Worm (Caenorhabditis elegans) whole organism, L4 larva: ENCODE data around the gene adm-4.

Source experiments
- F26F4.8 ChIP-seq: fragments of 200-800 bp; sonication (Bioruptor generic); conservative IDR thresholded peaks from 2 replicates; pipeline ENCODE4 v1.3.6; 2022; ENCODE audit warnings: missing genetic modification characterization, missing compliant biosample characterization
- F37D6.2 ChIP-seq: sonication (generic microtip); optimal IDR thresholded peaks from 2 replicates; lab custom pipeline; 2016; ENCODE audit warnings: mild to moderate bottlenecking, missing genetic modification characterization, missing compliant biosample characterization
- F49E8.2 ChIP-seq: sonication (generic microtip); optimal IDR thresholded peaks from 2 replicates; lab custom pipeline; 2016; ENCODE audit warnings: missing compliant biosample characterization, mild to moderate bottlenecking, missing genetic modification characterization, borderline replicate concordance
- R02D3.7 ChIP-seq: fragments of 150-350 bp; sonication (generic microtip); optimal IDR thresholded peaks from 3 replicates; lab custom pipeline; 2014; ENCODE audit warnings: missing biosample characterization, missing genetic modification characterization
- T26A8.4 ChIP-seq: fragments of 200-800 bp; sonication (Bioruptor generic); IDR thresholded peaks from 2 replicates; pipeline ENCODE4 v1.3.6; 2022; ENCODE audit warnings: missing genetic modification characterization, missing compliant biosample characterization
- ZK337.2 ChIP-seq: fragments of 200-800 bp; sonication (Bioruptor generic); IDR thresholded peaks from 2 replicates; pipeline ENCODE4 v1.3.6; 2022; ENCODE audit warnings: missing genetic modification reagents, missing genetic modification characterization, missing compliant biosample characterization
- ceh-32 ChIP-seq: sonication (generic microtip); optimal IDR thresholded peaks from 2 replicates; lab custom pipeline; 2016; ENCODE audit warnings: mild to moderate bottlenecking, missing genetic modification characterization, missing compliant biosample characterization; ENCODE audit not compliant: poor library complexity
- ceh-44 ChIP-seq: fragments of 200-800 bp; sonication (Bioruptor generic); IDR thresholded peaks from 2 replicates; pipeline ENCODE4 v1.3.6; 2022; ENCODE audit warnings: missing genetic modification reagents, missing genetic modification characterization, missing compliant biosample characterization
- ces-1 ChIP-seq: fragments of 150-350 bp; sonication (generic microtip); optimal IDR thresholded peaks from 4 replicates; lab custom pipeline; 2014; ENCODE audit warnings: missing biosample characterization, missing genetic modification reagents, missing genetic modification characterization
- cey-2 ChIP-seq: sonication (generic microtip); optimal IDR thresholded peaks from 3 replicates; lab custom pipeline; 2017; ENCODE audit warnings: missing genetic modification characterization, mild to moderate bottlenecking, missing compliant biosample characterization, antibody characterized with exemption, borderline replicate concordance; ENCODE audit not compliant: insufficient read depth
- daf-8 ChIP-seq: fragments of 200-800 bp; sonication (Bioruptor generic); IDR thresholded peaks from 2 replicates; pipeline ENCODE4 v1.3.6; 2022; ENCODE audit warnings: missing genetic modification characterization, missing compliant biosample characterization
- dmd-6 ChIP-seq: fragments of 200-800 bp; sonication (Bioruptor generic); IDR thresholded peaks from 2 replicates; pipeline ENCODE4 v1.3.6; 2022; ENCODE audit warnings: missing genetic modification reagents, missing genetic modification characterization, missing compliant biosample characterization
- dmd-8 ChIP-seq: fragments of 200-800 bp; sonication (Bioruptor generic); IDR thresholded peaks from 2 replicates; pipeline ENCODE4 v1.3.6; 2022; ENCODE audit warnings: missing genetic modification characterization, missing compliant biosample characterization
- dpl-1 ChIP-seq: fragments of 150-350 bp; optimal IDR thresholded peaks from 2 replicates; lab custom pipeline; 2014; ENCODE audit warnings: missing biosample characterization, missing genetic modification reagents, missing genetic modification characterization
- dve-1 ChIP-seq: sonication (generic microtip); optimal IDR thresholded peaks from 2 replicates; lab custom pipeline; 2017; ENCODE audit warnings: antibody characterized with exemption, mild to moderate bottlenecking, missing genetic modification characterization, missing compliant biosample characterization; ENCODE audit not compliant: insufficient read depth
- egl-27 ChIP-seq: sonication (generic microtip); optimal IDR thresholded peaks from 3 replicates; lab custom pipeline; 2017; ENCODE audit warnings: missing biosample characterization, missing genetic modification reagents, missing genetic modification characterization
- egl-43 ChIP-seq: fragments of 200-800 bp; sonication (Bioruptor generic); IDR thresholded peaks from 2 replicates; pipeline ENCODE4 v1.3.6; 2022; ENCODE audit warnings: missing genetic modification reagents, missing genetic modification characterization, missing compliant biosample characterization
- fkh-10 ChIP-seq: fragments of 150-350 bp; optimal IDR thresholded peaks from 2 replicates; lab custom pipeline; 2014; ENCODE audit warnings: missing biosample characterization, missing genetic modification reagents, missing genetic modification characterization
- fos-1 ChIP-seq: fragments of 150-350 bp; optimal IDR thresholded peaks from 2 replicates; lab custom pipeline; 2014; ENCODE audit warnings: missing biosample characterization, missing genetic modification characterization
- hlh-30 ChIP-seq: sonication (generic microtip); optimal IDR thresholded peaks from 2 replicates; lab custom pipeline; 2017; ENCODE audit warnings: antibody characterized with exemption, mild to moderate bottlenecking, missing genetic modification characterization, missing compliant biosample characterization; ENCODE audit not compliant: insufficient read depth
- jun-1 ChIP-seq: fragments of 150-350 bp; optimal IDR thresholded peaks from 2 replicates; lab custom pipeline; 2014; ENCODE audit warnings: missing biosample characterization, missing genetic modification reagents, missing genetic modification characterization
- lim-7 ChIP-seq: fragments of 200-800 bp; sonication (Bioruptor generic); IDR thresholded peaks from 2 replicates; pipeline ENCODE4 v1.3.6; 2022; ENCODE audit warnings: missing genetic modification characterization, missing compliant biosample characterization
- lin-29 ChIP-seq: fragments of 200-800 bp; sonication (Bioruptor generic); IDR thresholded peaks from 2 replicates; pipeline ENCODE4 v1.3.6; 2022; ENCODE audit warnings: missing genetic modification reagents, missing genetic modification characterization, missing compliant biosample characterization
- lir-3 ChIP-seq: sonication (generic microtip); optimal IDR thresholded peaks from 2 replicates; lab custom pipeline; 2016; ENCODE audit warnings: mild to moderate bottlenecking, missing genetic modification characterization, missing compliant biosample characterization
- madf-9 ChIP-seq: fragments of 200-800 bp; sonication (Bioruptor generic); conservative IDR thresholded peaks from 2 replicates; pipeline ENCODE4 v1.3.6; 2022; ENCODE audit warnings: missing genetic modification reagents, missing genetic modification characterization, missing compliant biosample characterization
- mdt-29 ChIP-seq: fragments of 200-800 bp; sonication (Bioruptor generic); IDR thresholded peaks from 2 replicates; pipeline ENCODE4 v1.3.6; 2022; ENCODE audit warnings: missing genetic modification reagents, missing genetic modification characterization, missing compliant biosample characterization
- mxl-2 ChIP-seq: fragments of 200-800 bp; sonication (Bioruptor generic); conservative IDR thresholded peaks from 2 replicates; pipeline ENCODE4 v1.3.6; 2022; ENCODE audit warnings: missing genetic modification reagents, missing genetic modification characterization, missing compliant biosample characterization
- mxl-3 ChIP-seq: fragments of 200-800 bp; sonication (Bioruptor generic); optimal IDR thresholded peaks from 2 replicates; lab custom pipeline; 2018; ENCODE audit warnings: mild to moderate bottlenecking, missing genetic modification characterization, missing compliant biosample characterization
- nhr-10 ChIP-seq: fragments of 150-350 bp; optimal IDR thresholded peaks from 2 replicates; lab custom pipeline; 2014; ENCODE audit warnings: missing biosample characterization, missing genetic modification characterization
- nhr-102 ChIP-seq: sonication (generic microtip); optimal IDR thresholded peaks from 2 replicates; lab custom pipeline; 2016; ENCODE audit warnings: mild to moderate bottlenecking, missing genetic modification characterization, moderate library complexity, missing compliant biosample characterization
- nhr-11 ChIP-seq: fragments of 150-350 bp; optimal IDR thresholded peaks from 2 replicates; lab custom pipeline; 2014; ENCODE audit warnings: missing biosample characterization, missing genetic modification characterization
- nhr-25 ChIP-seq: sonication (generic microtip); optimal IDR thresholded peaks from 2 replicates; lab custom pipeline; 2017; ENCODE audit warnings: missing genetic modification characterization, mild to moderate bottlenecking, missing compliant biosample characterization, antibody characterized with exemption, moderate library complexity, borderline replicate concordance; ENCODE audit not compliant: insufficient read depth
- nhr-28 ChIP-seq: fragments of 150-350 bp; optimal IDR thresholded peaks from 2 replicates; lab custom pipeline; 2014; ENCODE audit warnings: missing biosample characterization, missing genetic modification characterization
- nhr-41 ChIP-seq: fragments of 200-800 bp; sonication (Bioruptor generic); IDR thresholded peaks from 2 replicates; pipeline ENCODE4 v1.3.6; 2022; ENCODE audit warnings: missing genetic modification reagents, missing genetic modification characterization, missing compliant biosample characterization
- nhr-42 ChIP-seq: fragments of 200-800 bp; sonication (Bioruptor generic); IDR thresholded peaks from 2 replicates; pipeline ENCODE4 v1.3.6; 2022; ENCODE audit warnings: missing genetic modification characterization, missing compliant biosample characterization
- nhr-48 ChIP-seq: sonication (generic microtip); optimal IDR thresholded peaks from 2 replicates; lab custom pipeline; 2016; ENCODE audit warnings: mild to moderate bottlenecking, missing genetic modification characterization, missing compliant biosample characterization
- nhr-6 ChIP-seq: fragments of 150-350 bp; optimal IDR thresholded peaks from 2 replicates; lab custom pipeline; 2014; ENCODE audit warnings: missing biosample characterization, missing genetic modification characterization
- pha-4 ChIP-seq, 2 experiments: fragments of 150-350 bp in 1 of 2; fragments of 200-800 bp in 1 of 2; sonication (Bioruptor generic) in 1 of 2; IDR thresholded peaks in 1 of 2; optimal IDR thresholded peaks in 1 of 2; 2 replicates each; pipeline versions ENCODE4 v1.3.6 to Lab custom; 2014 to 2022; ENCODE audit warnings: missing genetic modification characterization in 2 of 2, missing genetic modification reagents in 2 of 2, missing biosample characterization in 1 of 2, missing compliant biosample characterization in 1 of 2
- pqm-1 ChIP-seq: sonication (generic microtip); optimal IDR thresholded peaks from 2 replicates; lab custom pipeline; 2017; ENCODE audit warnings: missing biosample characterization, missing genetic modification characterization
- saeg-2 ChIP-seq: fragments of 200-800 bp; sonication (Bioruptor generic); IDR thresholded peaks from 2 replicates; pipeline ENCODE4 v1.3.6; 2022; ENCODE audit warnings: missing genetic modification reagents, missing genetic modification characterization, missing compliant biosample characterization
- sdz-12 ChIP-seq: fragments of 200-800 bp; sonication (Bioruptor generic); optimal IDR thresholded peaks from 2 replicates; lab custom pipeline; 2018; ENCODE audit warnings: mild to moderate bottlenecking, missing genetic modification characterization, missing compliant biosample characterization
- skn-1 ChIP-seq: fragments of 150-350 bp; optimal IDR thresholded peaks from 2 replicates; lab custom pipeline; 2014; ENCODE audit warnings: missing biosample characterization, missing genetic modification characterization
- snpc-1.2 ChIP-seq: fragments of 200-800 bp; sonication (Bioruptor generic); IDR thresholded peaks from 2 replicates; pipeline ENCODE4 v1.3.6; 2022; ENCODE audit warnings: missing genetic modification reagents, missing genetic modification characterization, missing compliant biosample characterization
- spr-1 ChIP-seq: sonication (generic microtip); optimal IDR thresholded peaks from 2 replicates; lab custom pipeline; 2016; ENCODE audit warnings: mild to moderate bottlenecking, missing genetic modification characterization, missing compliant biosample characterization
- tag-97 ChIP-seq: fragments of 200-800 bp; sonication (Bioruptor generic); IDR thresholded peaks from 2 replicates; pipeline ENCODE4 v1.3.6; 2022; ENCODE audit warnings: missing genetic modification characterization, missing compliant biosample characterization
- tra-1 ChIP-seq: fragments of 200-800 bp; sonication (Bioruptor generic); IDR thresholded peaks from 2 replicates; pipeline ENCODE4 v1.3.6; 2022; ENCODE audit warnings: missing genetic modification reagents, missing genetic modification characterization, missing compliant biosample characterization
- unc-62 ChIP-seq, 3 experiments: fragments of 150-350 bp in 1 of 3; sonication (generic microtip); optimal IDR thresholded peaks in 2 of 3; peaks in 1 of 3; 1 replicate in 1 of 3; 2 replicates in 2 of 3; lab custom pipeline; 2014 to 2017; ENCODE audit warnings: missing biosample characterization in 3 of 3, missing genetic modification characterization in 3 of 3, missing genetic modification reagents in 3 of 3, missing genotype in 1 of 3
- zag-1 ChIP-seq: fragments of 150-350 bp; optimal IDR thresholded peaks from 2 replicates; lab custom pipeline; 2014; ENCODE audit warnings: missing biosample characterization, missing genetic modification characterization
- zfp-3 ChIP-seq: fragments of 200-800 bp; sonication (Bioruptor generic); conservative IDR thresholded peaks from 2 replicates; pipeline ENCODE4 v1.3.6; 2022; ENCODE audit warnings: missing genetic modification reagents, missing genetic modification characterization, missing compliant biosample characterization
- zip-11 ChIP-seq: fragments of 200-800 bp; sonication (Bioruptor generic); IDR thresholded peaks from 2 replicates; pipeline ENCODE4 v1.3.6; 2022; ENCODE audit warnings: missing genetic modification characterization, missing compliant biosample characterization

adm-4 gene

ce11 chrX:7787885-7788353 is 10.2 kb downstream of the adm-4 start, which contains the start of gene ZK154.5 (continued):
- TF ChIP-seq nhr-10 (tag; lab: Kevin White, UChicago): no peak
- TF ChIP-seq fos-1 (tag; lab: Kevin White, UChicago): no peak
- peak; percentile 58 for TF ChIP-seq hlh-30
- TF ChIP-seq fkh-10 (GFP tag; lab: Kevin White, UChicago): no peak
- no peak for TF ChIP-seq daf-8 (GFP tag; lab: Robert Waterston, UW)
- no peak for TF ChIP-seq nhr-41
- no peak for TF ChIP-seq cey-2 (tag; lab: Kevin White, UChicago)
- TF ChIP-seq nhr-25 (tag; lab: Kevin White, UChicago): no peak
- TF ChIP-seq ceh-44 (GFP tag; lab: Robert Waterston, UW): no peak
- TF ChIP-seq egl-27 (tag; lab: Kevin White, UChicago): no peak
- TF ChIP-seq dpl-1 (GFP tag; lab: Kevin White, UChicago): peak; percentile 53
- peak; percentile 43 for TF ChIP-seq mxl-3 (GFP tag; lab: Kevin White, UChicago)
- no peak for TF ChIP-seq pha-4 (GFP tag; IDR thresholded peaks at IDR 0.05; lab: Robert Waterston, UW)
- peak; percentile 42 for TF ChIP-seq pha-4 (tag; optimal IDR thresholded peaks at IDR 0.05; lab: Kevin White, UChicago)
- peak; percentile 20 for TF ChIP-seq nhr-28 (tag; lab: Kevin White, UChicago)
- no peak for TF ChIP-seq skn-1 (tag; lab: Kevin White, UChicago)
- TF ChIP-seq F37D6.2 (tag; lab: Kevin White, UChicago): no peak
- no peak for TF ChIP-seq lim-7 (GFP tag; lab: Robert Waterston, UW)
- no peak for TF ChIP-seq nhr-102 (tag; lab: Kevin White, UChicago)
- no peak for TF ChIP-seq mxl-2 (GFP tag; lab: Robert Waterston, UW)
- TF ChIP-seq mdt-29 (GFP tag; lab: Robert Waterston, UW): no peak
- no peak for TF ChIP-seq egl-43 (GFP tag; lab: Robert Waterston, UW)
- TF ChIP-seq dmd-8: no peak
- TF ChIP-seq snpc-1.2 (GFP tag; lab: Robert Waterston, UW): no peak
- TF ChIP-seq dmd-6 (GFP tag; lab: Robert Waterston, UW): 0 out of 2 replicates have a peak, but pooled peaks have one; percentile 10
- TF ChIP-seq madf-9: no peak
- TF ChIP-seq lin-29 (GFP tag; lab: Robert Waterston, UW): no peak
- TF ChIP-seq zip-11 (GFP tag; lab: Robert Waterston, UW): no peak
- no peak for TF ChIP-seq zag-1 (tag; lab: Kevin White, UChicago)
- no peak for TF ChIP-seq R02D3.7 (tag; lab: Kevin White, UChicago)
- no peak for TF ChIP-seq saeg-2 (GFP tag; lab: Robert Waterston, UW)
- no peak for TF ChIP-seq jun-1
- TF ChIP-seq zfp-3: no peak
- TF ChIP-seq F49E8.2 (tag; lab: Kevin White, UChicago): no peak
- TF ChIP-seq nhr-11 (tag; lab: Kevin White, UChicago): no peak
- no peak for TF ChIP-seq nhr-42 (GFP tag; lab: Robert Waterston, UW)
- TF ChIP-seq spr-1 (tag; lab: Kevin White, UChicago): no peak
- peak; percentile 62 for TF ChIP-seq dve-1 (tag; lab: Kevin White, UChicago)
- TF ChIP-seq ceh-32 (tag; lab: Kevin White, UChicago): no peak
- TF ChIP-seq nhr-48 (tag; lab: Kevin White, UChicago): peak; percentile 1
- no peak for TF ChIP-seq nhr-6 (tag; lab: Kevin White, UChicago)
- TF ChIP-seq ZK337.2: no peak
- no peak for TF ChIP-seq tra-1
- peak; percentile 45; the same call in 1 of the 2 replicates for TF ChIP-seq T26A8.4 (GFP tag; lab: Robert Waterston, UW)
- TF ChIP-seq unc-62 (GFP tag; optimal IDR thresholded peaks at IDR 0.05 in 1 of 2; lab: Kevin White, UChicago): no peak
- TF ChIP-seq unc-62 (tag; optimal IDR thresholded peaks at IDR 0.05; lab: Kevin White, UChicago): no peak
- TF ChIP-seq tag-97 (GFP tag; lab: Robert Waterston, UW): no peak
- TF ChIP-seq lir-3 (tag; lab: Kevin White, UChicago): no peak
- no peak for TF ChIP-seq sdz-12
- TF ChIP-seq pqm-1 (tag; lab: Kevin White, UChicago): no peak
- no peak for TF ChIP-seq ces-1 (GFP tag; lab: Kevin White, UChicago)
- no peak for TF ChIP-seq F26F4.8
